Fruit fly (Drosophila melanogaster) whole organism, embryonic: Measurements from ENCODE around the gene CG7557.

ENCODE experiments used
- ATbp ChIP-seq: fragments of 200-800 bp; sonication (Bioruptor generic); optimal IDR thresholded peaks from 2 replicates; lab custom pipeline; 2017; ENCODE audit warnings: missing biosample characterization, mild to moderate bottlenecking, missing genetic modification characterization, missing genetic modification reagents
- Aef1 ChIP-seq: fragments of 200-800 bp; sonication (Bioruptor generic); IDR thresholded peaks from 3 replicates; pipeline ENCODE4 v1.3.6; 2022; ENCODE audit warnings: missing biosample characterization, missing genetic modification characterization
- CG10274 ChIP-seq: fragments of 200-800 bp; sonication (Bioruptor generic); optimal IDR thresholded peaks from 3 replicates; lab custom pipeline; 2017; ENCODE audit warnings: missing biosample characterization, mild to moderate bottlenecking, missing genetic modification characterization
- CG10654 ChIP-seq: fragments of 200-800 bp; sonication (Bioruptor generic); optimal IDR thresholded peaks from 2 replicates; lab custom pipeline; 2016; ENCODE audit warnings: missing biosample characterization, missing genetic modification characterization
- CG13424 ChIP-seq: fragments of 200-800 bp; sonication (Bioruptor generic); optimal IDR thresholded peaks from 2 replicates; lab custom pipeline; 2019; ENCODE audit warnings: missing biosample characterization, mild to moderate bottlenecking, missing genetic modification characterization, moderate library complexity
- CG14441 ChIP-seq: fragments of 200-800 bp; sonication (Bioruptor generic); IDR thresholded peaks from 2 replicates; pipeline ENCODE4 v1.3.6; 2022; ENCODE audit warnings: missing biosample characterization, missing genetic modification characterization
- CG15601 ChIP-seq: fragments of 200-800 bp; sonication (Bioruptor generic); optimal IDR thresholded peaks from 3 replicates; lab custom pipeline; 2019; ENCODE audit warnings: missing biosample characterization, mild to moderate bottlenecking, missing genetic modification characterization, moderate library complexity
- CG16815 ChIP-seq: fragments of 200-800 bp; sonication (Bioruptor generic); optimal IDR thresholded peaks from 3 replicates; lab custom pipeline; 2017; ENCODE audit warnings: missing biosample characterization, mild to moderate bottlenecking, missing genetic modification characterization
- CG17186 ChIP-seq: fragments of 200-800 bp; sonication (Bioruptor generic); optimal IDR thresholded peaks from 3 replicates; lab custom pipeline; 2017; ENCODE audit warnings: missing biosample characterization, missing genetic modification reagents, missing genetic modification characterization
- CG17912 ChIP-seq: fragments of 200-800 bp; sonication (Bioruptor generic); optimal IDR thresholded peaks from 2 replicates; lab custom pipeline; 2018; ENCODE audit warnings: missing biosample characterization, mild to moderate bottlenecking, missing genetic modification characterization
- CG30431 ChIP-seq: fragments of 200-800 bp; sonication (Bioruptor generic); optimal IDR thresholded peaks from 2 replicates; lab custom pipeline; 2017; ENCODE audit warnings: missing biosample characterization, missing genetic modification characterization
- CG34422 ChIP-seq: fragments of 200-800 bp; sonication (Bioruptor generic); IDR thresholded peaks from 3 replicates; pipeline ENCODE4 v1.3.6; 2022; ENCODE audit warnings: missing biosample characterization, missing genetic modification characterization
- CG3995 ChIP-seq: fragments of 200-800 bp; sonication (Bioruptor generic); optimal IDR thresholded peaks from 3 replicates; lab custom pipeline; 2016; ENCODE audit warnings: missing biosample characterization, missing genetic modification characterization
- CG4282 ChIP-seq: fragments of 200-800 bp; sonication (Bioruptor generic); optimal IDR thresholded peaks from 2 replicates; lab custom pipeline; 2016; ENCODE audit warnings: missing biosample characterization, missing genetic modification characterization
- CG4707 ChIP-seq: fragments of 200-800 bp; sonication (Bioruptor generic); optimal IDR thresholded peaks from 2 replicates; lab custom pipeline; 2018; ENCODE audit warnings: missing biosample characterization, mild to moderate bottlenecking, missing genetic modification characterization, moderate library complexity
- CG5953 ChIP-seq: fragments of 200-800 bp; sonication (Bioruptor generic); IDR thresholded peaks from 2 replicates; pipeline ENCODE4 v1.3.6; 2022; ENCODE audit warnings: missing biosample characterization, missing genetic modification characterization
- CG6254 ChIP-seq: fragments of 200-800 bp; sonication (Bioruptor generic); optimal IDR thresholded peaks from 3 replicates; lab custom pipeline; 2017; ENCODE audit warnings: mild to moderate bottlenecking, missing biosample characterization, missing genetic modification reagents, missing genetic modification characterization
- CG7556 ChIP-seq: fragments of 200-800 bp; sonication (Bioruptor generic); optimal IDR thresholded peaks from 2 replicates; lab custom pipeline; 2017; ENCODE audit warnings: missing biosample characterization, mild to moderate bottlenecking, missing genetic modification characterization
- CG7745 ChIP-seq: fragments of 200-800 bp; sonication (Bioruptor generic); optimal IDR thresholded peaks from 2 replicates; lab custom pipeline; 2018; ENCODE audit warnings: missing biosample characterization, mild to moderate bottlenecking, missing genetic modification characterization, moderate library complexity
- CG8765 ChIP-seq: fragments of 200-800 bp; sonication (Bioruptor generic); IDR thresholded peaks from 2 replicates; pipeline ENCODE4 v1.3.6; 2022; ENCODE audit warnings: missing biosample characterization, missing genetic modification characterization
- CG9817 ChIP-seq: fragments of 200-800 bp; sonication (Bioruptor generic); optimal IDR thresholded peaks from 2 replicates; lab custom pipeline; 2018; ENCODE audit warnings: missing biosample characterization, mild to moderate bottlenecking, missing genetic modification characterization, moderate library complexity
- H15 ChIP-seq: fragments of 200-800 bp; sonication (Bioruptor generic); IDR thresholded peaks from 3 replicates; pipeline ENCODE4 v1.3.6; 2022; ENCODE audit warnings: missing biosample characterization, missing genetic modification characterization
- HHEX ChIP-seq: fragments of 200-800 bp; sonication (Bioruptor generic); optimal IDR thresholded peaks from 3 replicates; lab custom pipeline; 2017; ENCODE audit warnings: missing biosample characterization, mild to moderate bottlenecking, missing genetic modification characterization, missing genetic modification reagents
- HLH3B ChIP-seq: fragments of 200-800 bp; sonication (Bioruptor generic); IDR thresholded peaks from 2 replicates; pipeline ENCODE4 v1.3.6; 2022; ENCODE audit warnings: missing biosample characterization, missing genetic modification characterization
- HmgZ ChIP-seq: fragments of 200-800 bp; sonication (Bioruptor generic); optimal IDR thresholded peaks from 2 replicates; lab custom pipeline; 2018; ENCODE audit warnings: missing biosample characterization, mild to moderate bottlenecking, missing genetic modification characterization
- NK7.1 ChIP-seq: fragments of 200-800 bp; sonication (Bioruptor generic); optimal IDR thresholded peaks from 3 replicates; lab custom pipeline; 2016; ENCODE audit warnings: missing biosample characterization, missing genetic modification characterization
- Nf-YC ChIP-seq: fragments of 200-800 bp; optimal IDR thresholded peaks from 3 replicates; lab custom pipeline; 2019; ENCODE audit warnings: missing biosample characterization, mild to moderate bottlenecking, missing genetic modification characterization, moderate library complexity
- NfI ChIP-seq: fragments of 200-800 bp; sonication (Bioruptor generic); optimal IDR thresholded peaks from 3 replicates; lab custom pipeline; 2018; ENCODE audit warnings: missing biosample characterization, mild to moderate bottlenecking, missing genetic modification characterization, moderate library complexity
- Oaz ChIP-seq: fragments of 200-800 bp; sonication (Bioruptor generic); IDR thresholded peaks from 2 replicates; pipeline ENCODE4 v1.3.6; 2022; ENCODE audit warnings: missing biosample characterization, missing genetic modification characterization
- Ptx1 ChIP-seq: fragments of 200-800 bp; sonication (Bioruptor generic); IDR thresholded peaks from 2 replicates; pipeline ENCODE4 v1.3.6; 2022; ENCODE audit warnings: missing biosample characterization, missing genetic modification characterization
- Six4 ChIP-seq: fragments of 200-800 bp; sonication (Bioruptor generic); optimal IDR thresholded peaks from 2 replicates; lab custom pipeline; 2016; ENCODE audit warnings: missing biosample characterization, missing genetic modification characterization
- Sox102F ChIP-seq: fragments of 200-800 bp; sonication (Bioruptor generic); optimal IDR thresholded peaks from 2 replicates; lab custom pipeline; 2018; ENCODE audit warnings: missing biosample characterization, mild to moderate bottlenecking, missing genetic modification characterization, moderate library complexity
- Trl ChIP-seq, 3 experiments: fragments of >200 bp in 2 of 3; fragments of 200-800 bp in 1 of 3; sonication (Bioruptor generic) in 1 of 3; optimal IDR thresholded peaks; 2 replicates in 1 of 3; 3 replicates in 2 of 3; lab custom pipeline; 2016 to 2017; ENCODE audit warnings: missing biosample characterization in 1 of 3, missing genetic modification characterization in 1 of 3
- ash1 ChIP-seq: fragments of 200-800 bp; sonication (Bioruptor generic); optimal IDR thresholded peaks from 2 replicates; lab custom pipeline; 2018; ENCODE audit warnings: missing biosample characterization, mild to moderate bottlenecking, missing genetic modification characterization
- bigmax ChIP-seq: fragments of 200-800 bp; sonication (Bioruptor generic); optimal IDR thresholded peaks from 2 replicates; lab custom pipeline; 2018; ENCODE audit warnings: missing biosample characterization, mild to moderate bottlenecking, missing genetic modification characterization
- danr ChIP-seq: fragments of 200-800 bp; sonication (Bioruptor generic); IDR thresholded peaks from 2 replicates; pipeline ENCODE4 v1.3.6; 2022; ENCODE audit warnings: missing biosample characterization, missing genetic modification characterization
- ind ChIP-seq: fragments of 200-800 bp; sonication (Bioruptor generic); optimal IDR thresholded peaks from 3 replicates; lab custom pipeline; 2016; ENCODE audit warnings: missing biosample characterization, missing genetic modification characterization
- kni ChIP-seq: fragments of 200-800 bp; sonication (Bioruptor generic); optimal IDR thresholded peaks from 3 replicates; lab custom pipeline; 2017; ENCODE audit warnings: mild to moderate bottlenecking, missing biosample characterization, missing genetic modification reagents, missing genetic modification characterization
- nom ChIP-seq: fragments of 200-800 bp; sonication (Bioruptor generic); optimal IDR thresholded peaks from 2 replicates; lab custom pipeline; 2017; ENCODE audit warnings: missing biosample characterization, missing genetic modification characterization, mild to moderate bottlenecking, moderate library complexity, missing genetic modification reagents
- pan ChIP-seq, 4 experiments: fragments of >200 bp in 3 of 4; fragments of 200-800 bp in 1 of 4; sonication (Bioruptor generic) in 1 of 4; optimal IDR thresholded peaks in 3 of 4; IDR thresholded peaks in 1 of 4; 2 replicates each; pipeline versions ENCODE4 v1.3.6 to Lab custom; 2017 to 2022; ENCODE audit warnings: missing biosample characterization in 2 of 4, missing genetic modification characterization in 2 of 4, mixed read lengths in 1 of 4
- peb ChIP-seq: fragments of 200-800 bp; sonication (Bioruptor generic); IDR thresholded peaks from 2 replicates; pipeline ENCODE4 v1.3.6; 2022; ENCODE audit warnings: missing biosample characterization, missing genetic modification characterization
- phol ChIP-seq: fragments of 200-800 bp; sonication (Bioruptor generic); optimal IDR thresholded peaks from 3 replicates; lab custom pipeline; 2018; ENCODE audit warnings: missing biosample characterization, mild to moderate bottlenecking, missing genetic modification characterization, moderate library complexity
- psq ChIP-seq: fragments of 200-800 bp; sonication (Bioruptor generic); optimal IDR thresholded peaks from 2 replicates; lab custom pipeline; 2017; ENCODE audit warnings: missing biosample characterization, missing genetic modification characterization
- run ChIP-seq: fragments of 200-800 bp; sonication (Bioruptor generic); optimal IDR thresholded peaks from 3 replicates; lab custom pipeline; 2018; ENCODE audit warnings: missing biosample characterization, mild to moderate bottlenecking, missing genetic modification characterization
- so ChIP-seq: fragments of 200-800 bp; sonication (Bioruptor generic); IDR thresholded peaks from 3 replicates; pipeline ENCODE4 v1.3.6; 2022; ENCODE audit warnings: missing biosample characterization, missing genetic modification characterization
- tll ChIP-seq, 2 experiments: fragments of 200-800 bp in 1 of 2; fragments of >200 bp in 1 of 2; sonication (Bioruptor generic) in 1 of 2; optimal IDR thresholded peaks; 2 replicates each; lab custom pipeline; 2017 to 2019; ENCODE audit warnings: missing biosample characterization in 2 of 2, missing genetic modification characterization in 2 of 2, mild to moderate bottlenecking in 1 of 2, moderate library complexity in 1 of 2
- tup ChIP-seq: fragments of 200-800 bp; sonication (Bioruptor generic); optimal IDR thresholded peaks from 2 replicates; lab custom pipeline; 2016; ENCODE audit warnings: missing biosample characterization, mild to moderate bottlenecking, missing genetic modification characterization, moderate library complexity
- z ChIP-seq: fragments of 200-800 bp; sonication (Bioruptor generic); IDR thresholded peaks from 3 replicates; pipeline ENCODE4 v1.3.6; 2022; ENCODE audit warnings: missing biosample characterization, missing genetic modification characterization

The CG7557 gene

DNA sequence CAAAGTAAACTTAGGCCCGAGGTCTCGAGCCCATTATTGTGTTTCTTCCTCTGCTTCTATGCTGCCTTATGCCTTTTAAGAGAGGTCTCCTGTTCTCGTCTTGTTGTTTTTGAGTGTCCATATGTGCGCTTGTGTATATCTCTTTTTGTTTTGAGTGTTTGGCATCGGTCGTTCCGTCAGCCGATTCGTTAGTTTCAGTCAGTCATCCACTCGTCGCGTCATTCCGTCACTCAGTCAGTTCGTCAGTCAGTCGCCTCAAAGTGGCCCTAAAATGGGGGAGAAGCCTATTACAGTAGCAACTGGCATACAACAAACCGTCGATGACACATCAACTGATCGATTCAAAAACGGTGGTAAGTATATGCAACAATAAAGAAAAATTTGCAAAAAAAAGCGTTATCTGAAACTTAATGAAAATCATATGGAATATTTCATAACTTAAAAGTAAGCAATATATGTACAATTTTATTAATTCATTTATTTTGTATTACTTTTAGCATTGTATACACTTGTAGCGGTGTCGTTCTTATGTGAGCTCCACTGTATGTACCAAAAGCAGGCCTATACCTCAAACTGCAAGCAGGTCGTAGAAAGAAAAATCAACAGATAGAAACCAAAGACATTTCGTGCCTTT is 26.8 kb upstream of the CG7557 start (continued):
- TF ChIP-seq CG16815, result peak; percentile 91
- TF ChIP-seq HHEX (GFP tag; lab: Kevin White, UChicago), result peak; percentile 90
- TF ChIP-seq CG17186 (GFP tag; lab: Kevin White, UChicago), result peak; percentile 80
- peak; percentile 88 for TF ChIP-seq HmgZ (tag; lab: Kevin White, UChicago)
- peak; percentile 96 for TF ChIP-seq danr (GFP tag; lab: Robert Waterston, UW)
- peak; percentile 89 for TF ChIP-seq CG8765 (GFP tag; lab: Robert Waterston, UW)
- peak; percentile 90 for TF ChIP-seq CG34422 (GFP tag; lab: Robert Waterston, UW)
- TF ChIP-seq tll (GFP tag; optimal IDR thresholded peaks at IDR 0.05; lab: Kevin White, UChicago), result peak in 1 of 2 experiments; percentile 29
- TF ChIP-seq CG15601 (tag; lab: Kevin White, UChicago), result peak; percentile 93
- TF ChIP-seq run (tag; lab: Kevin White, UChicago), result peak; percentile 89
- peak; percentile 94 for TF ChIP-seq CG30431
- peak; percentile 93 for TF ChIP-seq Six4
- peak; percentile 87 for TF ChIP-seq Nf-YC (tag; lab: Kevin White, UChicago)
- peak; percentile 95 for TF ChIP-seq Sox102F (GFP tag; lab: Kevin White, UChicago)
- peak; percentile 88 for TF ChIP-seq NfI (GFP tag; lab: Kevin White, UChicago)
- TF ChIP-seq CG4282 (GFP tag; lab: Kevin White, UChicago), result peak; percentile 65
- peak; percentile 91 for TF ChIP-seq peb (GFP tag; lab: Robert Waterston, UW)
- peak; percentile 43 for TF ChIP-seq CG3995
- peak; percentile 98 for TF ChIP-seq Ptx1 (GFP tag; lab: Robert Waterston, UW)
- TF ChIP-seq Aef1 (GFP tag; lab: Robert Waterston, UW), result peak; percentile 97
- TF ChIP-seq CG14441 (GFP tag; lab: Robert Waterston, UW), result peak; percentile 98
- peak; percentile 97 for TF ChIP-seq so (GFP tag; lab: Robert Waterston, UW)
- TF ChIP-seq phol (tag; lab: Kevin White, UChicago), result peak; percentile 98
- TF ChIP-seq tup (GFP tag; lab: Kevin White, UChicago), result peak; percentile 59
- peak; percentile 95 for TF ChIP-seq H15 (GFP tag; lab: Robert Waterston, UW)
- peak; percentile 91 for TF ChIP-seq CG6254 (GFP tag; lab: Kevin White, UChicago)
- TF ChIP-seq CG4707 (GFP tag; lab: Kevin White, UChicago), result peak; percentile 88
- TF ChIP-seq psq (GFP tag; lab: Kevin White, UChicago), result peak; percentile 88
- TF ChIP-seq CG17912 (GFP tag; lab: Kevin White, UChicago), result peak; percentile 87
- no peak for TF ChIP-seq Trl (optimal IDR thresholded peaks at IDR 0.05; lab: Kevin White, UChicago)
- TF ChIP-seq Trl (GFP tag; optimal IDR thresholded peaks at IDR 0.05; lab: Kevin White, UChicago), result peak; percentile 69
- TF ChIP-seq CG9817 (tag; lab: Kevin White, UChicago), result peak; percentile 88
- peak; percentile 74 for TF ChIP-seq CG7745
- peak; percentile 63; the same call in 2 of the 3 replicates for TF ChIP-seq z (GFP tag; lab: Robert Waterston, UW)
- peak; percentile 96 for TF ChIP-seq CG13424 (tag; lab: Kevin White, UChicago)
- TF ChIP-seq ind (GFP tag; lab: Kevin White, UChicago), result peak; percentile 92
- peak; percentile 94 for TF ChIP-seq Oaz (GFP tag; lab: Robert Waterston, UW)
- TF ChIP-seq kni, result peak; percentile 71
- TF ChIP-seq CG7556 (GFP tag; lab: Kevin White, UChicago), result peak; percentile 89
- no peak for TF ChIP-seq bigmax
- no peak for TF ChIP-seq ash1 (GFP tag; lab: Kevin White, UChicago)
- no peak for TF ChIP-seq pan (optimal IDR thresholded peaks at IDR 0.05; lab: Kevin White, UChicago)
- TF ChIP-seq pan (GFP tag; optimal IDR thresholded peaks at IDR 0.05 in 1 of 2, IDR thresholded peaks at IDR 0.05 in 1 of 2), result peak in 1 of 2 experiments; percentile 94
- peak; percentile 91 for TF ChIP-seq ATbp (GFP tag; lab: Kevin White, UChicago)
- TF ChIP-seq CG5953 (GFP tag; lab: Robert Waterston, UW), result peak; percentile 97
- no peak for TF ChIP-seq nom (GFP tag; lab: Kevin White, UChicago)
- TF ChIP-seq CG10654 (GFP tag; lab: Kevin White, UChicago), result peak; percentile 91
- TF ChIP-seq NK7.1 (GFP tag; lab: Kevin White, UChicago), result peak; percentile 45
- TF ChIP-seq HLH3B (GFP tag; lab: Robert Waterston, UW), result peak; percentile 96
- TF ChIP-seq CG10274, result peak; percentile 76
